Fruit fly (Drosophila melanogaster): ENCODE results near the gene CG32240.

CG32240 gene

DNA sequence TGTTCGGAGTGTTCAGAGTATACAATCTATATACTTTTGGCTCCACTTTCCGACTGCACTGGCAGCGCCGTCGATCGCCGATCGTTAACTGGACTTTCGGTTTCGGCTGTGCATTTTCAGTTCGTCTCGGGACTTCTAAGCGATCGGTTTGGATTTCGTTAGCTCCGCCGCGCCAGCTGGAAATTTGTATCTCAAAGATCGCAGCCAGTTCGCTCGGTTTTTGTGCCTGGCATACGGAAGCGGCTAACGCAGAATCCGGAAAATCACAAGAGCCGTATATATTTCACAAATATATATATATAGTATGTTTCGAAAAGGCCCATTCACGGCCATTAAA lies 2.9 kb upstream of the CG32240 start, which contains the start of gene slow (continued):
- no peak for TF ChIP-seq tna (GFP tag; IDR thresholded peaks at IDR 0.05; ENCODE audit: partially characterized antibody)
- no peak for TF ChIP-seq disco-r (GFP tag; optimal IDR thresholded peaks at IDR 0.05)
- peak; percentile 11; the same call in 1 of the 3 replicates for TF ChIP-seq B-H1 (GFP tag; IDR thresholded peaks at IDR 0.05)
- peak; percentile 36; the same call in 1 of the 2 replicates for TF ChIP-seq Nf-YA (GFP tag; IDR thresholded peaks at IDR 0.05)
- no peak for TF ChIP-seq crp (GFP tag; optimal IDR thresholded peaks at IDR 0.05)
- no peak for TF ChIP-seq Mad (GFP tag; optimal IDR thresholded peaks at IDR 0.05)
- peak in 1 of 2 experiments; percentile 7 for TF ChIP-seq Eip74EF (GFP tag; optimal IDR thresholded peaks at IDR 0.05)
- TF ChIP-seq dimm (GFP tag; IDR thresholded peaks at IDR 0.05), result no peak
- no peak for TF ChIP-seq CG31224 (GFP tag; IDR thresholded peaks at IDR 0.05)
- 0 out of 3 replicates have a peak, but pooled peaks have one; percentile 51 for TF ChIP-seq ci (GFP tag; IDR thresholded peaks at IDR 0.05)
- TF ChIP-seq chn (GFP tag; optimal IDR thresholded peaks at IDR 0.05), result no peak
- TF ChIP-seq D19A (tag; optimal IDR thresholded peaks at IDR 0.05), result no peak
- peak; percentile 27 for TF ChIP-seq kni (GFP tag; optimal IDR thresholded peaks at IDR 0.05)
- peak; percentile 88 for TF ChIP-seq CG5180 (GFP tag; optimal IDR thresholded peaks at IDR 0.05)
- peak; percentile 32 for TF ChIP-seq fd64A (GFP tag; optimal IDR thresholded peaks at IDR 0.05)
- no peak for TF ChIP-seq en (GFP tag; optimal IDR thresholded peaks at IDR 0.05)
- peak; percentile 59 for TF ChIP-seq Med (GFP tag)
- TF ChIP-seq ato (GFP tag; IDR thresholded peaks at IDR 0.05; ENCODE audit: partially characterized antibody), result peak; percentile 41; the same call in 1 of the 2 replicates
- TF ChIP-seq Antp (GFP tag; optimal IDR thresholded peaks at IDR 0.05), result no peak

dm6 chr3L:4383543-4384325 lies 2.3 kb upstream of the CG32240 start:
- TF ChIP-seq jing (GFP tag; optimal IDR thresholded peaks at IDR 0.05) (no peak), CG17361 (GFP tag; IDR thresholded peaks at IDR 0.05) (peak; percentile 48; the same call in 2 of the 3 replicates), tna (GFP tag; IDR thresholded peaks at IDR 0.05; ENCODE audit: partially characterized antibody) (0 out of 2 replicates have a peak, but pooled peaks have one; percentile 40), NfI (GFP tag; optimal IDR thresholded peaks at IDR 0.05) (no peak), aop (GFP tag; IDR thresholded peaks at IDR 0.05) (peak; percentile 59), CG15073 (GFP tag; optimal IDR thresholded peaks at IDR 0.05) (no peak), dimm (GFP tag; IDR thresholded peaks at IDR 0.05) (no peak), sens (GFP tag) (peak; percentile 7), Rfx (GFP tag; IDR thresholded peaks at IDR 0.05) (0 out of 2 replicates have a peak, but pooled peaks have one; percentile 20), CG7963 (GFP tag; IDR thresholded peaks at IDR 0.05; ENCODE audit: partially characterized antibody) (0 out of 3 replicates have a peak, but pooled peaks have one; percentile 21), ato (GFP tag; IDR thresholded peaks at IDR 0.05; ENCODE audit: partially characterized antibody) (peak; percentile 43; the same call in 1 of the 2 replicates), CG12219 (GFP tag; optimal IDR thresholded peaks at IDR 0.05) (no peak), btn (GFP tag; optimal IDR thresholded peaks at IDR 0.05) (no peak), row (GFP tag; IDR thresholded peaks at IDR 0.05) (peak; percentile 35; the same call in 1 of the 3 replicates), CG31224 (GFP tag; IDR thresholded peaks at IDR 0.05) (no peak), CG11504 (tag; optimal IDR thresholded peaks at IDR 0.05) (peak; percentile 49), ro (GFP tag; IDR thresholded peaks at IDR 0.05) (no peak), Scr (GFP tag; IDR thresholded peaks at IDR 0.05; ENCODE audit: partially characterized antibody) (no peak), cwo (GFP tag; optimal IDR thresholded peaks at IDR 0.05) (no peak), prd (optimal IDR thresholded peaks at IDR 0.05) (no peak), prd (GFP tag; IDR thresholded peaks at IDR 0.05) (0 out of 3 replicates have a peak, but pooled peaks have one; percentile 7), Nf-YC (tag; optimal IDR thresholded peaks at IDR 0.05) (peak; percentile 14), CG11456 (GFP tag; IDR thresholded peaks at IDR 0.05) (0 out of 3 replicates have a peak, but pooled peaks have one; percentile 59), Oaz (GFP tag; IDR thresholded peaks at IDR 0.05) (no peak), Drgx (GFP tag; IDR thresholded peaks at IDR 0.05) (0 out of 2 replicates have a peak, but pooled peaks have one; percentile 25), cato (GFP tag; optimal IDR thresholded peaks at IDR 0.05; ENCODE audit: borderline replicate concordance) (no peak), psq (GFP tag; optimal IDR thresholded peaks at IDR 0.05) (no peak), CG3726 (GFP tag; IDR thresholded peaks at IDR 0.05) (no peak), pzg (GFP tag; optimal IDR thresholded peaks at IDR 0.05) (no peak), CG10959 (GFP tag; IDR thresholded peaks at IDR 0.05) (0 out of 2 replicates have a peak, but pooled peaks have one; percentile 43), CrebB (tag; optimal IDR thresholded peaks at IDR 0.05) (no peak), BtbVII (GFP tag; optimal IDR thresholded peaks at IDR 0.05) (no peak)

Data from whole organism, embryonic.